Fruit fly (Drosophila melanogaster) whole organism, prepupa: Measurements from ENCODE around the gene Prosbeta3.

Source experiments
- CG8632 ChIP-seq: fragments of 200-800 bp; sonication (Bioruptor generic); optimal IDR thresholded peaks from 3 replicates; lab custom pipeline; 2016; ENCODE audit warnings: missing biosample characterization, missing genetic modification characterization
- Gug ChIP-seq: fragments of 200-800 bp; sonication (Bioruptor generic); IDR thresholded peaks from 2 replicates; pipeline ENCODE4 v1.3.6; 2022; ENCODE audit warnings: missing biosample characterization, missing genetic modification characterization
- Lpt ChIP-seq: fragments of 200-800 bp; sonication (Bioruptor generic); optimal IDR thresholded peaks from 3 replicates; lab custom pipeline; 2016; ENCODE audit warnings: missing biosample characterization, missing genetic modification characterization
- cyc ChIP-seq: fragments of 200-800 bp; sonication (Bioruptor generic); optimal IDR thresholded peaks from 3 replicates; lab custom pipeline; 2016; ENCODE audit warnings: missing biosample characterization, missing genetic modification characterization
- dac ChIP-seq: fragments of 200-800 bp; sonication (Bioruptor generic); optimal IDR thresholded peaks from 2 replicates; lab custom pipeline; 2017; ENCODE audit warnings: missing biosample characterization, mild to moderate bottlenecking, missing genetic modification characterization
- esn ChIP-seq: fragments of 200-800 bp; sonication (Bioruptor generic); optimal IDR thresholded peaks from 2 replicates; lab custom pipeline; 2016; ENCODE audit warnings: missing biosample characterization, mild to moderate bottlenecking, missing genetic modification characterization, moderate library complexity
- fd85E ChIP-seq: fragments of 200-800 bp; sonication (Bioruptor generic); optimal IDR thresholded peaks from 3 replicates; lab custom pipeline; 2016; ENCODE audit warnings: missing biosample characterization, missing genetic modification characterization
- net ChIP-seq: fragments of 200-800 bp; sonication (Bioruptor generic); optimal IDR thresholded peaks from 3 replicates; lab custom pipeline; 2016; ENCODE audit warnings: missing biosample characterization, missing genetic modification characterization
- spab ChIP-seq: fragments of 200-800 bp; sonication (Bioruptor generic); optimal IDR thresholded peaks from 2 replicates; lab custom pipeline; 2017; ENCODE audit warnings: missing biosample characterization, mild to moderate bottlenecking, missing genetic modification characterization, missing genetic modification reagents
- topi ChIP-seq: fragments of 200-800 bp; sonication (Bioruptor generic); optimal IDR thresholded peaks from 3 replicates; lab custom pipeline; 2016; ENCODE audit warnings: missing biosample characterization, missing genetic modification characterization

DNA sequence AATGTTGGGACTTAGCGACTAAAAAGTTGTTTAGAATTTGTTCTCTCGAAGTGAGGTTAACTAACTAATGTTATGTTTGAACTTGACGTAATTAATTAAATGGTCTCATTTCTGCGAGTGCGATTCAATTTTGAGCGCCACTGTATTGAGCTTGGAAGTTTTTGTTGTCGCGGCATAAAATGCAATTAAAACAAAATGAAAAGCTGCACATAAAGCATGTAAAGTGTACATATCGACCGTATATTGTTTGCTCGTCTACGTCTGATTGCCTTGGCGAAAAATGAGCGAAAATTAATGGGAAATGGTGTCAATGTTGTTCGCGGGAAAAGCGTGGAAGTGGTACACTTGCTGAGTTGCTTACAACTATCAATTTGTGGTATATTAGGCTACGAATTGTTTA lies 10.8 kb upstream of the Prosbeta3 start:
- TF ChIP-seq topi (GFP tag; lab: Kevin White, UChicago) = no peak
- no peak for TF ChIP-seq spab
- no peak for TF ChIP-seq Gug
- no peak for TF ChIP-seq cyc (GFP tag; lab: Kevin White, UChicago)
- no peak for TF ChIP-seq dac (GFP tag; lab: Kevin White, UChicago)
- no peak for TF ChIP-seq fd85E (GFP tag; lab: Kevin White, UChicago)
- TF ChIP-seq esn (GFP tag; lab: Kevin White, UChicago) = no peak
- TF ChIP-seq Lpt (GFP tag; lab: Kevin White, UChicago) = no peak
- TF ChIP-seq CG8632 (GFP tag; lab: Kevin White, UChicago) = no peak
- TF ChIP-seq net (GFP tag; lab: Kevin White, UChicago) = no peak
